Worm (Caenorhabditis elegans) whole organism, L2 larva: ENCODE results near the gene F41B5.12.
A peak's percentile ranks its signal among the peaks of the same experiment; 100 is the strongest.

Experiments
- aly-2 ChIP-seq: fragments of 150-350 bp; optimal IDR thresholded peaks from 2 replicates; lab custom pipeline; 2014; ENCODE audit warnings: missing biosample characterization, missing genetic modification characterization
- ama-1 ChIP-seq: fragments of 150-350 bp; optimal IDR thresholded peaks from 2 replicates; lab custom pipeline; 2018; ENCODE audit warnings: inconsistent platforms
- ceh-82 ChIP-seq: fragments of 150-350 bp; optimal IDR thresholded peaks from 2 replicates; lab custom pipeline; 2014; ENCODE audit warnings: missing biosample characterization, missing genetic modification characterization
- crh-2 ChIP-seq: sonication (generic microtip); optimal IDR thresholded peaks from 2 replicates; lab custom pipeline; 2017; ENCODE audit warnings: missing biosample characterization, missing genetic modification characterization
- elt-1 ChIP-seq: fragments of 150-350 bp; optimal IDR thresholded peaks from 2 replicates; lab custom pipeline; 2014; ENCODE audit warnings: missing biosample characterization, missing genetic modification characterization
- fos-1 ChIP-seq: fragments of 150-350 bp; optimal IDR thresholded peaks from 2 replicates; lab custom pipeline; 2014; ENCODE audit warnings: missing biosample characterization, missing genetic modification characterization
- gmeb-1 ChIP-seq: fragments of 150-350 bp; optimal IDR thresholded peaks from 2 replicates; lab custom pipeline; 2014; ENCODE audit warnings: missing biosample characterization, missing genetic modification characterization
- lin-11 ChIP-seq: fragments of 150-350 bp; sonication (generic microtip); optimal IDR thresholded peaks from 2 replicates; lab custom pipeline; 2014; ENCODE audit warnings: missing biosample characterization, missing genetic modification characterization, inconsistent platforms, mixed read lengths
- lin-13 ChIP-seq: fragments of 150-350 bp; optimal IDR thresholded peaks from 2 replicates; lab custom pipeline; 2014; ENCODE audit warnings: missing biosample characterization, missing genetic modification reagents, missing genetic modification characterization
- lin-39 ChIP-seq: fragments of 150-350 bp; optimal IDR thresholded peaks from 2 replicates; lab custom pipeline; 2014; ENCODE audit warnings: missing biosample characterization, missing genetic modification reagents, missing genetic modification characterization
- nhr-10 ChIP-seq: sonication (generic microtip); optimal IDR thresholded peaks from 2 replicates; lab custom pipeline; 2017; ENCODE audit warnings: missing biosample characterization, missing genetic modification characterization
- snpc-4 ChIP-seq: fragments of 150-350 bp; optimal IDR thresholded peaks from 2 replicates; lab custom pipeline; 2014; ENCODE audit warnings: missing biosample characterization, missing genetic modification characterization
- unc-62 ChIP-seq: fragments of 150-350 bp; optimal IDR thresholded peaks from 2 replicates; lab custom pipeline; 2014; ENCODE audit warnings: missing biosample characterization, missing genetic modification reagents, missing genetic modification characterization

- no peak for TF ChIP-seq crh-2 (tag; lab: Kevin White, UChicago)
- no peak for TF ChIP-seq ceh-82
- no peak for TF ChIP-seq elt-1 (tag; lab: Kevin White, UChicago)
- no peak for TF ChIP-seq unc-62 (GFP tag; lab: Kevin White, UChicago)
- TF ChIP-seq ama-1 = no peak
- no peak for TF ChIP-seq lin-11
- no peak for TF ChIP-seq lin-13 (GFP tag; lab: Kevin White, UChicago)
- TF ChIP-seq aly-2 (tag; lab: Kevin White, UChicago) = no peak
- no peak for TF ChIP-seq lin-39 (tag; lab: Kevin White, UChicago)
- no peak for TF ChIP-seq snpc-4 (tag; lab: Kevin White, UChicago)
- TF ChIP-seq nhr-10 (tag; lab: Kevin White, UChicago) = no peak
- TF ChIP-seq gmeb-1 (tag; lab: Kevin White, UChicago) = peak; percentile 16
- TF ChIP-seq fos-1 (tag; lab: Kevin White, UChicago) = no peak
These were observed 22.7 kb upstream of the F41B5.12 start for ce11 chrV:2238012-2238411.
